Worm (Caenorhabditis elegans) whole organism, L2 larva: ENCODE data around the gene C25D7.10.

Source experiments
- C34F6.9 ChIP-seq: fragments of 150-350 bp; optimal IDR thresholded peaks from 2 replicates; lab custom pipeline; 2014; ENCODE audit warnings: missing biosample characterization, missing genetic modification characterization
- R02D3.7 ChIP-seq: fragments of 150-350 bp; optimal IDR thresholded peaks from 2 replicates; lab custom pipeline; 2014; ENCODE audit warnings: missing biosample characterization, missing genetic modification characterization
- ZK546.5 ChIP-seq: sonication (generic microtip); optimal IDR thresholded peaks from 2 replicates; lab custom pipeline; 2017; ENCODE audit warnings: missing biosample characterization, missing genetic modification characterization
- alr-1 ChIP-seq: fragments of 150-350 bp; optimal IDR thresholded peaks from 2 replicates; lab custom pipeline; 2014; ENCODE audit warnings: missing biosample characterization, missing genetic modification characterization
- aly-2 ChIP-seq: fragments of 150-350 bp; optimal IDR thresholded peaks from 2 replicates; lab custom pipeline; 2014; ENCODE audit warnings: missing biosample characterization, missing genetic modification characterization
- ama-1 ChIP-seq: fragments of 150-350 bp; optimal IDR thresholded peaks from 2 replicates; lab custom pipeline; 2018; ENCODE audit warnings: inconsistent platforms
- blmp-1 ChIP-seq: sonication (generic microtip); optimal IDR thresholded peaks from 2 replicates; lab custom pipeline; 2017; ENCODE audit warnings: missing genetic modification characterization, mild to moderate bottlenecking, missing compliant biosample characterization, antibody characterized with exemption, moderate library complexity; ENCODE audit not compliant: insufficient read depth
- ceh-82 ChIP-seq: fragments of 150-350 bp; optimal IDR thresholded peaks from 2 replicates; lab custom pipeline; 2014; ENCODE audit warnings: missing biosample characterization, missing genetic modification characterization
- crh-2 ChIP-seq: sonication (generic microtip); optimal IDR thresholded peaks from 2 replicates; lab custom pipeline; 2017; ENCODE audit warnings: missing biosample characterization, missing genetic modification characterization
- egl-27 ChIP-seq: sonication (generic microtip); optimal IDR thresholded peaks from 3 replicates; lab custom pipeline; 2017; ENCODE audit warnings: missing biosample characterization, missing genetic modification reagents, missing genetic modification characterization
- elt-1 ChIP-seq: fragments of 150-350 bp; optimal IDR thresholded peaks from 2 replicates; lab custom pipeline; 2014; ENCODE audit warnings: missing biosample characterization, missing genetic modification characterization
- elt-3 ChIP-seq: sonication (generic microtip); optimal IDR thresholded peaks from 2 replicates; lab custom pipeline; 2017; ENCODE audit warnings: missing biosample characterization, missing genetic modification characterization
- fos-1 ChIP-seq: fragments of 150-350 bp; optimal IDR thresholded peaks from 2 replicates; lab custom pipeline; 2014; ENCODE audit warnings: missing biosample characterization, missing genetic modification characterization
- gmeb-1 ChIP-seq: fragments of 150-350 bp; optimal IDR thresholded peaks from 2 replicates; lab custom pipeline; 2014; ENCODE audit warnings: missing biosample characterization, missing genetic modification characterization
- lin-11 ChIP-seq: fragments of 150-350 bp; sonication (generic microtip); optimal IDR thresholded peaks from 2 replicates; lab custom pipeline; 2014; ENCODE audit warnings: missing biosample characterization, missing genetic modification characterization, inconsistent platforms, mixed read lengths
- lin-13 ChIP-seq: fragments of 150-350 bp; optimal IDR thresholded peaks from 2 replicates; lab custom pipeline; 2014; ENCODE audit warnings: missing biosample characterization, missing genetic modification reagents, missing genetic modification characterization
- lin-39 ChIP-seq: fragments of 150-350 bp; optimal IDR thresholded peaks from 2 replicates; lab custom pipeline; 2014; ENCODE audit warnings: missing biosample characterization, missing genetic modification reagents, missing genetic modification characterization
- lsy-2 ChIP-seq, 2 experiments: fragments of 150-350 bp in 1 of 2; sonication (generic microtip) in 1 of 2; optimal IDR thresholded peaks; 2 replicates each; lab custom pipeline; 2014 to 2017; ENCODE audit warnings: missing biosample characterization in 2 of 2, missing genetic modification characterization in 2 of 2
- mab-5 ChIP-seq: fragments of 150-350 bp; optimal IDR thresholded peaks from 2 replicates; lab custom pipeline; 2014; ENCODE audit warnings: missing biosample characterization, missing genetic modification characterization
- mbf-1 ChIP-seq: sonication (generic microtip); optimal IDR thresholded peaks from 2 replicates; lab custom pipeline; 2017; ENCODE audit warnings: missing biosample characterization, missing genetic modification characterization
- mdl-1 ChIP-seq, 2 experiments: fragments of 150-350 bp in 1 of 2; sonication (generic microtip) in 1 of 2; optimal IDR thresholded peaks; 2 replicates each; lab custom pipeline; 2017; ENCODE audit warnings: missing biosample characterization in 2 of 2, missing genetic modification characterization in 2 of 2
- nhr-10 ChIP-seq: sonication (generic microtip); optimal IDR thresholded peaks from 2 replicates; lab custom pipeline; 2017; ENCODE audit warnings: missing biosample characterization, missing genetic modification characterization
- nhr-11 ChIP-seq: fragments of 150-350 bp; optimal IDR thresholded peaks from 2 replicates; lab custom pipeline; 2014; ENCODE audit warnings: missing biosample characterization, missing genetic modification characterization
- nhr-12 ChIP-seq: fragments of 150-350 bp; optimal IDR thresholded peaks from 2 replicates; lab custom pipeline; 2014; ENCODE audit warnings: missing biosample characterization, missing genetic modification characterization
- nhr-129 ChIP-seq: fragments of 150-350 bp; optimal IDR thresholded peaks from 2 replicates; lab custom pipeline; 2014; ENCODE audit warnings: missing biosample characterization, missing genetic modification characterization
- nhr-237 ChIP-seq: fragments of 150-350 bp; optimal IDR thresholded peaks from 2 replicates; lab custom pipeline; 2014; ENCODE audit warnings: missing biosample characterization, missing genetic modification characterization
- nhr-25 ChIP-seq: fragments of 150-350 bp; sonication (generic microtip); optimal IDR thresholded peaks from 3 replicates; lab custom pipeline; 2014; ENCODE audit warnings: missing biosample characterization, missing genetic modification characterization
- nhr-6 ChIP-seq: fragments of 150-350 bp; optimal IDR thresholded peaks from 2 replicates; lab custom pipeline; 2014; ENCODE audit warnings: missing biosample characterization, missing genetic modification characterization
- peb-1 ChIP-seq: fragments of 150-350 bp; optimal IDR thresholded peaks from 2 replicates; lab custom pipeline; 2014; ENCODE audit warnings: missing biosample characterization, missing genetic modification characterization
- skn-1 ChIP-seq: sonication (generic microtip); optimal IDR thresholded peaks from 2 replicates; lab custom pipeline; 2017; ENCODE audit warnings: missing biosample characterization, missing genetic modification characterization
- sma-3 ChIP-seq: sonication (generic microtip); optimal IDR thresholded peaks from 2 replicates; lab custom pipeline; 2016; ENCODE audit warnings: missing genetic modification reagents, missing genetic modification characterization, missing compliant biosample characterization
- sma-9 ChIP-seq, 2 experiments: fragments of 150-350 bp in 1 of 2; sonication (generic microtip) in 1 of 2; optimal IDR thresholded peaks; 2 replicates each; lab custom pipeline; 2014 to 2016; ENCODE audit warnings: missing genetic modification characterization in 2 of 2, mild to moderate bottlenecking in 1 of 2, missing biosample characterization in 1 of 2, missing compliant biosample characterization in 1 of 2, missing genetic modification reagents in 1 of 2, moderate library complexity in 1 of 2
- snpc-4 ChIP-seq: fragments of 150-350 bp; optimal IDR thresholded peaks from 2 replicates; lab custom pipeline; 2014; ENCODE audit warnings: missing biosample characterization, missing genetic modification characterization
- unc-39 ChIP-seq: fragments of 150-350 bp; optimal IDR thresholded peaks from 2 replicates; lab custom pipeline; 2014; ENCODE audit warnings: missing biosample characterization, missing genetic modification characterization
- unc-55 ChIP-seq: fragments of 150-350 bp; sonication (generic microtip); optimal IDR thresholded peaks from 3 replicates; lab custom pipeline; 2014; ENCODE audit warnings: missing biosample characterization, missing genetic modification reagents, missing genetic modification characterization
- unc-62 ChIP-seq: fragments of 150-350 bp; optimal IDR thresholded peaks from 2 replicates; lab custom pipeline; 2014; ENCODE audit warnings: missing biosample characterization, missing genetic modification reagents, missing genetic modification characterization
- zag-1 ChIP-seq: fragments of 150-350 bp; optimal IDR thresholded peaks from 2 replicates; lab custom pipeline; 2014; ENCODE audit warnings: missing biosample characterization, missing genetic modification characterization
- ztf-1 ChIP-seq: fragments of 200-800 bp; sonication (Bioruptor generic); conservative IDR thresholded peaks from 2 replicates; pipeline ENCODE4 v1.3.6; 2022; ENCODE audit warnings: missing genetic modification characterization, missing compliant biosample characterization
- ztf-11 ChIP-seq: sonication (generic microtip); optimal IDR thresholded peaks from 2 replicates; lab custom pipeline; 2017; ENCODE audit warnings: missing biosample characterization, missing genetic modification characterization
- ztf-4 ChIP-seq: fragments of 150-350 bp; optimal IDR thresholded peaks from 2 replicates; lab custom pipeline; 2014; ENCODE audit warnings: missing biosample characterization, missing genetic modification characterization

The C25D7.10 gene

DNA sequence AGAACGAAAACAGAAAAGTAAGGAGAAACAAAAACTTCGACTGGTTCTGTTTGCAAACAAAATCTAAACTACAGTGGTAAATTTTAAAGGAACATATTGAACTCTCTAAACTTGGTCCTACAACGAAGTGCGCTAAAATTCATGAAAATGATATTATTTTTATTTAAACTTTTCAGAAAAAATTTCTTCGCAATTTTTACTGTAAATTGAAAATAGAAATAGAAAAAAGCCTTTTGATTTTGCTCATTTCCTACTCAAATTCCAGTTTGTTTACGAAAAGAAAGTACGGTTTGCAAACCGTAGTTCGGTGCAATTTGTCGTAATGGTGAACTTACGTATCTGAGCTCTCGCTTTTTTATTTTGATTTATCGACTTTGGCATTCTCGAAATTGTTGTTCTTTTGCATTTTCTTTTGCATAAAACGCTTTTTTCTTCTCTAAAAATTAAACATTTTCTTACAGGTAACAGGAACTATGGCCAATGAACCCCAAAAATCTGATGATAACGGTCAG, 1.4 kb upstream of the C25D7.10 start, which contains the start of gene otub-1:
otub-1 (plus strand) TSS at position 462 of the 512 bp plus-strand sequence.
- TF ChIP-seq unc-39 (tag; lab: Kevin White, UChicago) (no peak), C34F6.9 (tag; lab: Kevin White, UChicago) (no peak), mdl-1 (tag; optimal IDR thresholded peaks at IDR 0.05; lab: Kevin White, UChicago) (no peak), lsy-2 (tag; optimal IDR thresholded peaks at IDR 0.05; lab: Kevin White, UChicago) (no peak)

ce11 chrV:15068378-15068777, 1.1 kb downstream of the C25D7.10 start, which contains the start of gene dnj-3:
TSS of gene dnj-3 (plus strand) at chrV:15068678.
- no peak for TF ChIP-seq ama-1 (lab: Kevin White, UChicago)
- TF ChIP-seq nhr-10 (tag; lab: Kevin White, UChicago) = no peak
- no peak for TF ChIP-seq lin-13
- no peak for TF ChIP-seq nhr-12
- TF ChIP-seq nhr-6 (tag; lab: Kevin White, UChicago) = no peak
- TF ChIP-seq R02D3.7 (tag; lab: Kevin White, UChicago) = no peak
- no peak for TF ChIP-seq elt-1
- no peak for TF ChIP-seq ztf-4 (tag; lab: Kevin White, UChicago)
- no peak for TF ChIP-seq mdl-1 (tag; optimal IDR thresholded peaks at IDR 0.05; lab: Kevin White, UChicago)
- no peak for TF ChIP-seq C34F6.9 (tag; lab: Kevin White, UChicago)
- no peak for TF ChIP-seq lsy-2 (tag; optimal IDR thresholded peaks at IDR 0.05; lab: Kevin White, UChicago)
- TF ChIP-seq mab-5 (tag; lab: Kevin White, UChicago) = no peak
- no peak for TF ChIP-seq gmeb-1 (tag; lab: Kevin White, UChicago)
- TF ChIP-seq egl-27 = no peak
- no peak for TF ChIP-seq ztf-11 (tag; lab: Kevin White, UChicago)
- no peak for TF ChIP-seq crh-2 (tag; lab: Kevin White, UChicago)
- TF ChIP-seq nhr-129 (tag; lab: Kevin White, UChicago) = no peak
- TF ChIP-seq unc-62 (GFP tag; lab: Kevin White, UChicago) = no peak
- no peak for TF ChIP-seq fos-1
- TF ChIP-seq sma-3 (GFP tag; lab: Kevin White, UChicago) = no peak

DNA sequence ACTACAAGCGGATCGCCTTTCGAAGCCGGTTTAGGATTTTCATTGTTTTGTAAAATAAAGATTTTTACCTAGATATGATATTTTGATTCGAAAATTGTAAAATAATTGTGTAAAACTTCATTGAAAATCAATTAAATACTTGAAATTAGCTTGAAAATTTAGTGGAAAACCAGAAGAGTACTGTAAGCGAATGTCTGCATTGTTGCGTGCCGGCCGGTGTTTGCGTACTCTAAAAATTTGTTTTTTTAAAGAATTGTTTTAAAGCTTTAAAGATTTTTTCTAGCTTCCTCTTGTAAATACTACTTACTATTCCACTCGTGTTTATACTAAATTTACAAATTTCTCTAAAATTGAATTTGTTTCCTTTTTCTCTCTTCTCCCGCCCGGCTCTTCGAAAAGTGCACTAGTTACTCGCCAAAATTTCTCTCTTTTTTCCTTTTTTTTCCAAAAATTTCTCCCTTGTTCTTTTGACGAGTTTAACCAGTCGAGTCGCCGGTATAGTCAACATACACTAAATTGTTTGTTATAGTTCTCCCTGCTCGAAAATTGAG, 2.2 kb downstream of the C25D7.10 start:
- TF ChIP-seq lsy-2 (tag; optimal IDR thresholded peaks at IDR 0.05; lab: Kevin White, UChicago) (peak in 1 of 2 experiments; percentile 70), nhr-10 (tag; lab: Kevin White, UChicago) (no peak), sma-9 (GFP tag; optimal IDR thresholded peaks at IDR 0.05; lab: Kevin White, UChicago) (no peak), sma-9 (tag; optimal IDR thresholded peaks at IDR 0.05; lab: Kevin White, UChicago) (no peak)

ce11 chrV:15071015-15071810, 3.9 kb downstream of the C25D7.10 start, which contains the start of gene unc-76:
TSS of gene unc-76 (plus strand) at chrV:15071760.
- TF ChIP-seq unc-55 (GFP tag; lab: Kevin White, UChicago) (peak; percentile 58), R02D3.7 (tag; lab: Kevin White, UChicago) (peak; percentile 13), ztf-4 (tag; lab: Kevin White, UChicago) (peak; percentile 40), gmeb-1 (tag; lab: Kevin White, UChicago) (no peak), zag-1 (tag; lab: Kevin White, UChicago) (peak; percentile 79), nhr-237 (tag; lab: Kevin White, UChicago) (no peak), elt-3 (tag; lab: Kevin White, UChicago) (no peak), crh-2 (tag; lab: Kevin White, UChicago) (peak; percentile 88), ztf-1 (no peak), aly-2 (tag; lab: Kevin White, UChicago) (no peak), blmp-1 (tag; lab: Kevin White, UChicago) (no peak), elt-1 (no peak), nhr-129 (tag; lab: Kevin White, UChicago) (peak; percentile 92), nhr-10 (tag; lab: Kevin White, UChicago) (no peak), lin-11 (tag; lab: Kevin White, UChicago) (no peak), C34F6.9 (tag; lab: Kevin White, UChicago) (peak; percentile 96), snpc-4 (tag; lab: Kevin White, UChicago) (no peak), unc-39 (tag; lab: Kevin White, UChicago) (peak; percentile 28), ama-1 (lab: Kevin White, UChicago) (no peak), ZK546.5 (no peak), peb-1 (no peak), nhr-11 (tag; lab: Kevin White, UChicago) (no peak), lsy-2 (tag; optimal IDR thresholded peaks at IDR 0.05; lab: Kevin White, UChicago) (peak; percentile 50 to 87), unc-62 (GFP tag; lab: Kevin White, UChicago) (peak; percentile 6), alr-1 (tag; lab: Kevin White, UChicago) (no peak), nhr-6 (tag; lab: Kevin White, UChicago) (no peak), ztf-11 (tag; lab: Kevin White, UChicago) (no peak), lin-39 (tag; lab: Kevin White, UChicago) (peak; percentile 47), fos-1 (peak; percentile 68), sma-3 (GFP tag; lab: Kevin White, UChicago) (peak; percentile 33), ceh-82 (tag; lab: Kevin White, UChicago) (no peak), mbf-1 (no peak), nhr-25 (tag; lab: Kevin White, UChicago) (peak; percentile 42), skn-1 (tag; lab: Kevin White, UChicago) (no peak), sma-9 (GFP tag; optimal IDR thresholded peaks at IDR 0.05; lab: Kevin White, UChicago) (peak; percentile 84), sma-9 (tag; optimal IDR thresholded peaks at IDR 0.05; lab: Kevin White, UChicago) (no peak), nhr-12 (no peak), lin-13 (peak; percentile 75)
